Fruit fly (Drosophila melanogaster): Measurements from ENCODE around the gene axo.

axo gene

dm6 chr3L:4686050-4686449 lies 1.1 kb downstream of the axo start:
- no peak for TF ChIP-seq CG33017 (tag; optimal IDR thresholded peaks at IDR 0.05)
- TF ChIP-seq CG7045 (GFP tag; optimal IDR thresholded peaks at IDR 0.05), result no peak
- no peak for TF ChIP-seq CG14711 (tag; optimal IDR thresholded peaks at IDR 0.05)
- no peak for TF ChIP-seq Clk (GFP tag; optimal IDR thresholded peaks at IDR 0.05)
- no peak for TF ChIP-seq toe (GFP tag; optimal IDR thresholded peaks at IDR 0.05)
- TF ChIP-seq tj (GFP tag; optimal IDR thresholded peaks at IDR 0.05), result no peak
- no peak for TF ChIP-seq cnc (optimal IDR thresholded peaks at IDR 0.05)
- TF ChIP-seq CG12768 (GFP tag; optimal IDR thresholded peaks at IDR 0.05), result no peak
- no peak for TF ChIP-seq CG5204 (GFP tag; optimal IDR thresholded peaks at IDR 0.05)
- no peak for TF ChIP-seq CG1620 (GFP tag; optimal IDR thresholded peaks at IDR 0.05)
- no peak for TF ChIP-seq bab1 (GFP tag; optimal IDR thresholded peaks at IDR 0.05)
- TF ChIP-seq Mnt (GFP tag; optimal IDR thresholded peaks at IDR 0.05), result no peak
- TF ChIP-seq pad (GFP tag; optimal IDR thresholded peaks at IDR 0.05), result no peak
- no peak for TF ChIP-seq Hr96 (GFP tag; optimal IDR thresholded peaks at IDR 0.05)

dm6 chr3L:4684622-4685276 lies 2.4 kb downstream of the axo start:
- TF ChIP-seq cnc (optimal IDR thresholded peaks at IDR 0.05) (no peak), Hr96 (GFP tag; optimal IDR thresholded peaks at IDR 0.05) (no peak), Crg-1 (GFP tag; optimal IDR thresholded peaks at IDR 0.05) (no peak), CG12768 (GFP tag; optimal IDR thresholded peaks at IDR 0.05) (no peak), tj (GFP tag; optimal IDR thresholded peaks at IDR 0.05) (no peak), toe (GFP tag; optimal IDR thresholded peaks at IDR 0.05) (no peak), cic (GFP tag; optimal IDR thresholded peaks at IDR 0.05) (no peak), ovo (GFP tag; optimal IDR thresholded peaks at IDR 0.05) (no peak), kay (GFP tag; ENCODE audit: borderline replicate concordance) (no peak), CG14711 (tag; optimal IDR thresholded peaks at IDR 0.05) (no peak), CG7101 (tag; optimal IDR thresholded peaks at IDR 0.05) (no peak), Mnt (GFP tag; optimal IDR thresholded peaks at IDR 0.05) (no peak), CG5204 (GFP tag; optimal IDR thresholded peaks at IDR 0.05) (no peak), bab1 (GFP tag; optimal IDR thresholded peaks at IDR 0.05) (no peak)

- TF ChIP-seq bab1 (GFP tag; optimal IDR thresholded peaks at IDR 0.05), result no peak
- TF ChIP-seq cic (GFP tag; optimal IDR thresholded peaks at IDR 0.05), result no peak
- no peak for TF ChIP-seq Hr96 (GFP tag; optimal IDR thresholded peaks at IDR 0.05)
- no peak for TF ChIP-seq cnc (optimal IDR thresholded peaks at IDR 0.05)
- TF ChIP-seq CG12768 (GFP tag; optimal IDR thresholded peaks at IDR 0.05), result no peak
- no peak for TF ChIP-seq CG14711 (tag; optimal IDR thresholded peaks at IDR 0.05)
- TF ChIP-seq CG11617 (GFP tag; optimal IDR thresholded peaks at IDR 0.05), result no peak
- TF ChIP-seq pad (GFP tag; optimal IDR thresholded peaks at IDR 0.05), result no peak
- TF ChIP-seq ovo (GFP tag; optimal IDR thresholded peaks at IDR 0.05), result no peak
- TF ChIP-seq Clk (GFP tag; optimal IDR thresholded peaks at IDR 0.05), result no peak
- no peak for TF ChIP-seq CG7101 (tag; optimal IDR thresholded peaks at IDR 0.05)
- no peak for TF ChIP-seq tj (GFP tag; optimal IDR thresholded peaks at IDR 0.05)
- TF ChIP-seq kay (GFP tag; ENCODE audit: borderline replicate concordance), result no peak
- TF ChIP-seq CG33017 (tag; optimal IDR thresholded peaks at IDR 0.05), result no peak
- TF ChIP-seq CG5204 (GFP tag; optimal IDR thresholded peaks at IDR 0.05), result no peak
- no peak for TF ChIP-seq CG7045 (GFP tag; optimal IDR thresholded peaks at IDR 0.05)
Measured at dm6 chr3L:4679063-4679462, 8.1 kb downstream of the axo start.

dm6 chr3L:4677532-4677931 lies 9.6 kb downstream of the axo start, which contains the start of gene CG34266:
Gene CG34266 (plus strand): TSS chr3L:4677832.
- no peak for TF ChIP-seq Crg-1 (GFP tag; optimal IDR thresholded peaks at IDR 0.05)
- TF ChIP-seq cnc (optimal IDR thresholded peaks at IDR 0.05), result no peak
- no peak for TF ChIP-seq CG11617 (GFP tag; optimal IDR thresholded peaks at IDR 0.05)
- no peak for TF ChIP-seq CG1620 (GFP tag; optimal IDR thresholded peaks at IDR 0.05)
- TF ChIP-seq CG5204 (GFP tag; optimal IDR thresholded peaks at IDR 0.05), result no peak

dm6 chr3L:4667289-4667688 lies 19.8 kb downstream of the axo start, which contains the start of gene CG32236:
Gene CG32236 (minus strand): TSS chr3L:4667389.
- no peak for TF ChIP-seq pad (GFP tag; optimal IDR thresholded peaks at IDR 0.05)
- no peak for TF ChIP-seq tj (GFP tag; optimal IDR thresholded peaks at IDR 0.05)
- TF ChIP-seq Hr96 (GFP tag; optimal IDR thresholded peaks at IDR 0.05), result no peak
- TF ChIP-seq CG33017 (tag; optimal IDR thresholded peaks at IDR 0.05), result no peak
- no peak for TF ChIP-seq CG14711 (tag; optimal IDR thresholded peaks at IDR 0.05)
- no peak for TF ChIP-seq CG1620 (GFP tag; optimal IDR thresholded peaks at IDR 0.05)
- no peak for TF ChIP-seq Crg-1 (GFP tag; optimal IDR thresholded peaks at IDR 0.05)
- no peak for TF ChIP-seq bab1 (GFP tag; optimal IDR thresholded peaks at IDR 0.05)

- TF ChIP-seq CG7045 (GFP tag; optimal IDR thresholded peaks at IDR 0.05) (no peak), tj (GFP tag; optimal IDR thresholded peaks at IDR 0.05) (no peak), CG33017 (tag; optimal IDR thresholded peaks at IDR 0.05) (no peak), ovo (GFP tag; optimal IDR thresholded peaks at IDR 0.05) (no peak), Hr96 (GFP tag; optimal IDR thresholded peaks at IDR 0.05) (no peak), toe (GFP tag; optimal IDR thresholded peaks at IDR 0.05) (no peak), bab1 (GFP tag; optimal IDR thresholded peaks at IDR 0.05) (no peak)
Measured at dm6 chr3L:4647976-4648375, 39.1 kb downstream of the axo start, which contains the start of gene TTLL1B. Gene TTLL1B (plus strand): TSS chr3L:4648276.

dm6 chr3L:4634689-4635088 lies 52.4 kb downstream of the axo start, which contains the start of gene CG13716:
Gene CG13716 (minus strand): TSS chr3L:4634789.
- no peak for TF ChIP-seq CG1620 (GFP tag; optimal IDR thresholded peaks at IDR 0.05)

All from whole organism, adult.